Fruit fly (Drosophila melanogaster): ENCODE measurements around the gene CG15599.
A peak's percentile ranks its signal among the peaks of the same experiment; 100 is the strongest.

CG15599 gene

DNA sequence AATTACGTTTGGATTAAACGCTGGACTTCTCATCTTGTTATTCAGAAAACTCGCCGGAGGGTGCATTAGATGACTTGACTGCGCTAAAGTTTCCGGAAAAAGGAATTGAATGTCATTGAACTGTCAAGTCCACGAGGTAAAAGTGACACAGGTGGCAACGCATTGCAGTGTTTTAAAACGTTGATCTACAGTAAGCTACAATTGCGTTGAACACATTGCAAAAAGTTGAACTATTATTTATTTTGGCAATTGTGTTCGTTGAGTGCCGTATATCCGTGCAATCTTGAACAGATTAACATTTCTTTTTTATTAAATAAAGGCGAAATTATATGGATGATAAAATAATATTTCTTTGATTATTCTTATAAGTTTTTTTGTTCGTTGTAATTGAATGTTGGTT, at the start of gene CG15599:
Gene CG15599, minus strand, starts transcription at position 101 of the 400 bp plus-strand sequence.
- TF ChIP-seq CG31224 (GFP tag; IDR thresholded peaks at IDR 0.05), result no peak
- no peak for TF ChIP-seq Stat92E (GFP tag; optimal IDR thresholded peaks at IDR 0.05)
- no peak for TF ChIP-seq gcm2 (GFP tag; optimal IDR thresholded peaks at IDR 0.05)
- TF ChIP-seq crp (GFP tag; optimal IDR thresholded peaks at IDR 0.05), result no peak
- TF ChIP-seq CG1529 (GFP tag; optimal IDR thresholded peaks at IDR 0.05), result no peak
- no peak for TF ChIP-seq fd64A (GFP tag; optimal IDR thresholded peaks at IDR 0.05)
- no peak for TF ChIP-seq CG7987 (GFP tag; optimal IDR thresholded peaks at IDR 0.05)
- TF ChIP-seq h (optimal IDR thresholded peaks at IDR 0.05), result no peak
- TF ChIP-seq Oaz (GFP tag; IDR thresholded peaks at IDR 0.05), result no peak
- TF ChIP-seq CG11723 (GFP tag; optimal IDR thresholded peaks at IDR 0.05), result no peak
- TF ChIP-seq tgo (GFP tag; IDR thresholded peaks at IDR 0.05), result no peak
- no peak for TF ChIP-seq Atf3 (GFP tag; optimal IDR thresholded peaks at IDR 0.05)
- TF ChIP-seq CG17361 (GFP tag; IDR thresholded peaks at IDR 0.05), result no peak
- TF ChIP-seq az2 (GFP tag; optimal IDR thresholded peaks at IDR 0.05), result no peak
- no peak for TF ChIP-seq CG31441 (GFP tag; IDR thresholded peaks at IDR 0.05)
- no peak for TF ChIP-seq ken (GFP tag; IDR thresholded peaks at IDR 0.05)

DNA sequence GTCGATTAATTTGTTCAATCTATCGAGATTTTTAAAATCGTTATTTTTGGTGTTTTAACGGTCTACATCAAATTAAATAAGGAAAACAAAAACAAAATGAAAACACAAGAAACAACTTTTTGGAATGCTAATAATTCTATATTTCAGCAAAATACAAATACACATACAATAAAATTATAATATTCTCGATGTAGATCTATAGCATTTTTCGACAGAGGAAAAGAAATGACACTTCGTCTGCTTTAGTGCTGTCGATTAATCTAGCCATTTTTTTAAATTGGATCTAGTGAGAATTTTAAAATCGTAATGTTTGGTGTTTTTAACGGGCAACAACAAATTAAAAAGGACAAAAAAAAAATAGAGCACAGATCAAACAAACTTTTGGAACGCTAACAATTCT, 48.5 kb upstream of the CG15599 start, which contains the start of gene Arp6:
Gene Arp6, minus strand, starts transcription at position 11 of the 400 bp plus-strand sequence.
- peak; percentile 93 for TF ChIP-seq Sry-β (GFP tag; optimal IDR thresholded peaks at IDR 0.05)
- TF ChIP-seq CG16813 (GFP tag; IDR thresholded peaks at IDR 0.05; ENCODE audit: partially characterized antibody), result no peak
- no peak for TF ChIP-seq CG5245 (GFP tag; optimal IDR thresholded peaks at IDR 0.05)
- no peak for TF ChIP-seq crol (GFP tag; IDR thresholded peaks at IDR 0.05)
- TF ChIP-seq CG10366 (GFP tag; IDR thresholded peaks at IDR 0.05), result no peak
- TF ChIP-seq Myb (GFP tag; optimal IDR thresholded peaks at IDR 0.05), result peak; percentile 48
- 0 out of 2 replicates have a peak, but pooled peaks have one; percentile 24 for TF ChIP-seq unc-4 (GFP tag; IDR thresholded peaks at IDR 0.05; ENCODE audit: partially characterized antibody)
- peak; percentile 65 for TF ChIP-seq CG3995 (GFP tag; optimal IDR thresholded peaks at IDR 0.05)
- no peak for TF ChIP-seq CG2712 (tag; optimal IDR thresholded peaks at IDR 0.05)
- TF ChIP-seq Fer1 (GFP tag; optimal IDR thresholded peaks at IDR 0.05), result no peak
- no peak for TF ChIP-seq CG2199 (GFP tag; IDR thresholded peaks at IDR 0.05)
- no peak for TF ChIP-seq danr (GFP tag; IDR thresholded peaks at IDR 0.05)
- peak; percentile 61 for TF ChIP-seq row (GFP tag; IDR thresholded peaks at IDR 0.05)
- TF ChIP-seq Dref (GFP tag; IDR thresholded peaks at IDR 0.05), result peak; percentile 57
- no peak for TF ChIP-seq CG33213 (GFP tag; optimal IDR thresholded peaks at IDR 0.05)
- TF ChIP-seq sima (GFP tag; optimal IDR thresholded peaks at IDR 0.05), result no peak
- peak; percentile 1 for TF ChIP-seq CG30020 (tag; optimal IDR thresholded peaks at IDR 0.05)
- no peak for TF ChIP-seq CG12155 (GFP tag; optimal IDR thresholded peaks at IDR 0.05)
- TF ChIP-seq NK7.1 (GFP tag; optimal IDR thresholded peaks at IDR 0.05), result no peak
- no peak for TF ChIP-seq btn (GFP tag; optimal IDR thresholded peaks at IDR 0.05)
- TF ChIP-seq phol (tag; optimal IDR thresholded peaks at IDR 0.05), result no peak
- TF ChIP-seq CG2116 (GFP tag; optimal IDR thresholded peaks at IDR 0.05), result peak; percentile 40
- no peak for TF ChIP-seq otp (GFP tag; IDR thresholded peaks at IDR 0.05)
- no peak for TF ChIP-seq NC2α (GFP tag; optimal IDR thresholded peaks at IDR 0.05)
- peak in 1 of 2 experiments; percentile 65 for TF ChIP-seq crp (GFP tag; optimal IDR thresholded peaks at IDR 0.05)
- TF ChIP-seq CG3407 (GFP tag; optimal IDR thresholded peaks at IDR 0.05), result no peak
- TF ChIP-seq nau (GFP tag; optimal IDR thresholded peaks at IDR 0.05), result no peak
- peak; percentile 43 for TF ChIP-seq sens (GFP tag)
- TF ChIP-seq trem (tag; optimal IDR thresholded peaks at IDR 0.05), result peak; percentile 29
- TF ChIP-seq grn (GFP tag; optimal IDR thresholded peaks at IDR 0.05), result no peak
- peak; percentile 38 for TF ChIP-seq CG10267 (tag; optimal IDR thresholded peaks at IDR 0.05)
- TF ChIP-seq CG15514 (GFP tag; optimal IDR thresholded peaks at IDR 0.05), result peak; percentile 26
- TF ChIP-seq CG3281 (GFP tag; optimal IDR thresholded peaks at IDR 0.05), result no peak
- peak; percentile 26 for TF ChIP-seq CG14710 (tag; optimal IDR thresholded peaks at IDR 0.05)
- TF ChIP-seq Sry-δ (GFP tag; optimal IDR thresholded peaks at IDR 0.05), result peak; percentile 7
- no peak for TF ChIP-seq dm (GFP tag; optimal IDR thresholded peaks at IDR 0.05)
- TF ChIP-seq CG11696 (GFP tag; IDR thresholded peaks at IDR 0.05), result no peak

Measured in whole organism, embryonic.